Fruit fly (Drosophila melanogaster) whole organism, embryonic: ENCODE data around the gene Dbp21E2.
A peak's percentile ranks its signal among the peaks of the same experiment; 100 is the strongest.

Experiments
- Antp ChIP-seq: fragments of 200-800 bp; sonication (Bioruptor generic); optimal IDR thresholded peaks from 3 replicates; lab custom pipeline; 2016; ENCODE audit warnings: missing biosample characterization, missing genetic modification characterization
- B-H2 ChIP-seq: fragments of 200-800 bp; sonication (Bioruptor generic); optimal IDR thresholded peaks from 2 replicates; lab custom pipeline; 2018; ENCODE audit warnings: missing biosample characterization, mild to moderate bottlenecking, missing genetic modification characterization
- Bgb ChIP-seq: fragments of 200-800 bp; sonication (Bioruptor generic); IDR thresholded peaks from 2 replicates; pipeline ENCODE4 v1.3.6; 2022; ENCODE audit warnings: missing biosample characterization, missing genetic modification characterization; ENCODE audit not compliant: partially characterized antibody
- Blimp-1 ChIP-seq: fragments of 200-800 bp; sonication (Bioruptor generic); optimal IDR thresholded peaks from 3 replicates; lab custom pipeline; 2018; ENCODE audit warnings: missing biosample characterization, missing genetic modification characterization, mild to moderate bottlenecking, moderate library complexity, missing genetic modification reagents
- BtbVII ChIP-seq: fragments of 200-800 bp; sonication (Bioruptor generic); optimal IDR thresholded peaks from 3 replicates; lab custom pipeline; 2017; ENCODE audit warnings: missing biosample characterization, mild to moderate bottlenecking, missing genetic modification characterization
- Bteb2 ChIP-seq: fragments of 200-800 bp; sonication (Bioruptor generic); optimal IDR thresholded peaks from 2 replicates; lab custom pipeline; 2016; ENCODE audit warnings: missing biosample characterization, missing genetic modification characterization
- CG10979 ChIP-seq: fragments of 200-800 bp; sonication (Bioruptor generic); optimal IDR thresholded peaks from 2 replicates; lab custom pipeline; 2018; ENCODE audit warnings: missing biosample characterization, mild to moderate bottlenecking, missing genetic modification characterization, moderate library complexity
- CG11093 ChIP-seq: fragments of 200-800 bp; sonication (Bioruptor generic); IDR thresholded peaks from 3 replicates; pipeline ENCODE4 v1.3.6; 2022; ENCODE audit warnings: missing biosample characterization, missing genetic modification characterization
- CG11560 ChIP-seq: fragments of 200-800 bp; sonication (Bioruptor generic); IDR thresholded peaks from 3 replicates; pipeline ENCODE4 v1.3.6; 2022; ENCODE audit warnings: missing biosample characterization, missing genetic modification characterization
- CG1233 ChIP-seq: fragments of 200-800 bp; sonication (Bioruptor generic); optimal IDR thresholded peaks from 4 replicates; lab custom pipeline; 2018; ENCODE audit warnings: missing biosample characterization, mild to moderate bottlenecking, missing genetic modification characterization
- CG14710 ChIP-seq: fragments of 200-800 bp; sonication (Bioruptor generic); optimal IDR thresholded peaks from 3 replicates; lab custom pipeline; 2019; ENCODE audit warnings: missing biosample characterization, mild to moderate bottlenecking, missing genetic modification characterization, moderate library complexity
- CG1529 ChIP-seq: fragments of 200-800 bp; sonication (Bioruptor generic); optimal IDR thresholded peaks from 3 replicates; lab custom pipeline; 2018; ENCODE audit warnings: missing biosample characterization, missing genetic modification characterization
- CG30403 ChIP-seq: fragments of 200-800 bp; sonication (Bioruptor generic); optimal IDR thresholded peaks from 3 replicates; lab custom pipeline; 2016; ENCODE audit warnings: missing biosample characterization, missing genetic modification characterization
- CG30431 ChIP-seq: fragments of 200-800 bp; sonication (Bioruptor generic); optimal IDR thresholded peaks from 2 replicates; lab custom pipeline; 2017; ENCODE audit warnings: missing biosample characterization, missing genetic modification characterization
- CG32772 ChIP-seq: fragments of 200-800 bp; sonication (Bioruptor generic); IDR thresholded peaks from 2 replicates; pipeline ENCODE4 v1.3.6; 2022; ENCODE audit warnings: missing biosample characterization, missing genetic modification characterization
- CG3281 ChIP-seq: fragments of 200-800 bp; sonication (Bioruptor generic); optimal IDR thresholded peaks from 3 replicates; lab custom pipeline; 2017; ENCODE audit warnings: missing biosample characterization, mild to moderate bottlenecking, missing genetic modification characterization
- CG3726 ChIP-seq: fragments of 200-800 bp; sonication (Bioruptor generic); IDR thresholded peaks from 3 replicates; pipeline ENCODE4, ENCODE4 v1.3.6; 2022; ENCODE audit warnings: missing biosample characterization, missing genetic modification characterization
- CG42726 ChIP-seq: fragments of 200-800 bp; sonication (Bioruptor generic); IDR thresholded peaks from 2 replicates; pipeline ENCODE4 v1.3.6; 2022; ENCODE audit warnings: missing biosample characterization, missing genetic modification characterization; ENCODE audit not compliant: partially characterized antibody
- CG4328 ChIP-seq: fragments of 200-800 bp; sonication (Bioruptor generic); optimal IDR thresholded peaks from 3 replicates; lab custom pipeline; 2017; ENCODE audit warnings: missing biosample characterization, missing genetic modification reagents, missing genetic modification characterization
- CG43689 ChIP-seq: fragments of 200-800 bp; sonication (Bioruptor generic); IDR thresholded peaks from 2 replicates; pipeline ENCODE4 v1.3.6; 2022; ENCODE audit warnings: missing biosample characterization, missing genetic modification characterization
- CG6791 ChIP-seq: fragments of 200-800 bp; sonication (Bioruptor generic); IDR thresholded peaks from 3 replicates; pipeline ENCODE4 v1.3.6; 2022; ENCODE audit warnings: missing biosample characterization, missing genetic modification characterization; ENCODE audit not compliant: partially characterized antibody
- CG8290 ChIP-seq, 3 experiments: fragments of 200-800 bp; sonication (Bioruptor generic); optimal IDR thresholded peaks; 2 replicates each; lab custom pipeline; 2016 to 2019; ENCODE audit warnings: missing biosample characterization in 3 of 3, missing genetic modification characterization in 3 of 3, mild to moderate bottlenecking in 2 of 3, moderate library complexity in 1 of 3
- CG9437 ChIP-seq: fragments of 200-800 bp; sonication (Bioruptor generic); optimal IDR thresholded peaks from 2 replicates; lab custom pipeline; 2018; ENCODE audit warnings: missing biosample characterization, mild to moderate bottlenecking, missing genetic modification characterization
- CG9817 ChIP-seq: fragments of 200-800 bp; sonication (Bioruptor generic); optimal IDR thresholded peaks from 2 replicates; lab custom pipeline; 2018; ENCODE audit warnings: missing biosample characterization, mild to moderate bottlenecking, missing genetic modification characterization, moderate library complexity
- CkIIα-i1 ChIP-seq: fragments of 200-800 bp; sonication (Bioruptor generic); IDR thresholded peaks from 2 replicates; pipeline ENCODE4 v1.3.6; 2022; ENCODE audit warnings: missing biosample characterization, missing genetic modification characterization
- Fer2 ChIP-seq: fragments of 200-800 bp; sonication (Bioruptor generic); optimal IDR thresholded peaks from 2 replicates; lab custom pipeline; 2018; ENCODE audit warnings: missing biosample characterization, mild to moderate bottlenecking, missing genetic modification characterization, moderate library complexity
- Hr51 ChIP-seq, 2 experiments: fragments of 200-800 bp; sonication (Bioruptor generic); optimal IDR thresholded peaks; 2 replicates in 1 of 2; 3 replicates in 1 of 2; lab custom pipeline; 2016 to 2018; ENCODE audit warnings: missing biosample characterization in 2 of 2, missing genetic modification characterization in 2 of 2, mild to moderate bottlenecking in 1 of 2, moderate library complexity in 1 of 2
- Jarid2 ChIP-seq: fragments of 200-800 bp; sonication (Bioruptor generic); optimal IDR thresholded peaks from 3 replicates; lab custom pipeline; 2017; ENCODE audit warnings: mild to moderate bottlenecking, missing biosample characterization, missing genetic modification reagents, missing genetic modification characterization
- Sry-β ChIP-seq: fragments of 200-800 bp; sonication (Bioruptor generic); optimal IDR thresholded peaks from 2 replicates; lab custom pipeline; 2018; ENCODE audit warnings: missing biosample characterization, mild to moderate bottlenecking, missing genetic modification characterization, moderate library complexity
- ci ChIP-seq: fragments of 200-800 bp; sonication (Bioruptor generic); IDR thresholded peaks from 3 replicates; pipeline ENCODE4 v1.3.6; 2022; ENCODE audit warnings: missing biosample characterization, missing genetic modification characterization
- crp ChIP-seq, 2 experiments: fragments of 200-800 bp; sonication (Bioruptor generic); optimal IDR thresholded peaks; 2 replicates in 1 of 2; 3 replicates in 1 of 2; lab custom pipeline; 2017; ENCODE audit warnings: missing biosample characterization in 2 of 2, missing genetic modification characterization in 2 of 2, mild to moderate bottlenecking in 1 of 2, moderate library complexity in 1 of 2
- exex ChIP-seq: fragments of 200-800 bp; sonication (Bioruptor generic); optimal IDR thresholded peaks from 4 replicates; lab custom pipeline; 2018; ENCODE audit warnings: missing biosample characterization, mild to moderate bottlenecking, missing genetic modification characterization, moderate library complexity
- fd64A ChIP-seq: fragments of 200-800 bp; sonication (Bioruptor generic); optimal IDR thresholded peaks from 3 replicates; lab custom pipeline; 2018; ENCODE audit warnings: missing biosample characterization, mild to moderate bottlenecking, missing genetic modification characterization
- fd96Cb ChIP-seq: fragments of 200-800 bp; sonication (Bioruptor generic); optimal IDR thresholded peaks from 2 replicates; lab custom pipeline; 2018; ENCODE audit warnings: missing biosample characterization, mild to moderate bottlenecking, missing genetic modification characterization, moderate library complexity
- fru ChIP-seq: fragments of >200 bp; optimal IDR thresholded peaks from 2 replicates; lab custom pipeline; 2017
- ind ChIP-seq: fragments of 200-800 bp; sonication (Bioruptor generic); optimal IDR thresholded peaks from 3 replicates; lab custom pipeline; 2016; ENCODE audit warnings: missing biosample characterization, missing genetic modification characterization
- mld ChIP-seq: fragments of 200-800 bp; sonication (Bioruptor generic); IDR thresholded peaks from 3 replicates; pipeline ENCODE4 v1.3.6; 2022; ENCODE audit warnings: missing biosample characterization, missing genetic modification characterization; ENCODE audit not compliant: partially characterized antibody
- nmo ChIP-seq: fragments of 200-800 bp; sonication (Bioruptor generic); optimal IDR thresholded peaks from 2 replicates; lab custom pipeline; 2018; ENCODE audit warnings: missing biosample characterization, mild to moderate bottlenecking, missing genetic modification characterization, moderate library complexity
- peb ChIP-seq: fragments of 200-800 bp; sonication (Bioruptor generic); IDR thresholded peaks from 2 replicates; pipeline ENCODE4 v1.3.6; 2022; ENCODE audit warnings: missing biosample characterization, missing genetic modification characterization
- pros ChIP-seq: fragments of 200-800 bp; sonication (Bioruptor generic); optimal IDR thresholded peaks from 3 replicates; lab custom pipeline; 2019; ENCODE audit warnings: missing biosample characterization, mild to moderate bottlenecking, missing genetic modification characterization, moderate library complexity
- sd ChIP-seq: fragments of 200-800 bp; sonication (Bioruptor generic); optimal IDR thresholded peaks from 3 replicates; lab custom pipeline; 2018; ENCODE audit warnings: missing biosample characterization, mild to moderate bottlenecking, missing genetic modification characterization, moderate library complexity
- sens ChIP-seq: fragments of 200-800 bp; sonication (Bioruptor generic); peaks from one replicate; lab custom pipeline; 2016; ENCODE audit warnings: missing biosample characterization, missing genetic modification characterization
- seq ChIP-seq: fragments of 200-800 bp; sonication (Bioruptor generic); IDR thresholded peaks from 2 replicates; pipeline ENCODE4 v1.3.6; 2022; ENCODE audit warnings: missing biosample characterization, missing genetic modification characterization
- toy ChIP-seq: fragments of 200-800 bp; sonication (Bioruptor generic); IDR thresholded peaks from 2 replicates; pipeline ENCODE4 v1.3.6; 2022; ENCODE audit warnings: missing biosample characterization, missing genetic modification characterization
- tx ChIP-seq: fragments of 200-800 bp; sonication (Bioruptor generic); optimal IDR thresholded peaks from 2 replicates; lab custom pipeline; 2016; ENCODE audit warnings: missing biosample characterization, missing genetic modification characterization
- unc-4 ChIP-seq: fragments of 200-800 bp; sonication (Bioruptor generic); IDR thresholded peaks from 2 replicates; pipeline ENCODE4 v1.3.6; 2022; ENCODE audit warnings: missing biosample characterization, missing genetic modification characterization; ENCODE audit not compliant: partially characterized antibody
- vfl ChIP-seq: fragments of 200-800 bp; sonication (Bioruptor generic); optimal IDR thresholded peaks from 2 replicates; lab custom pipeline; 2016; ENCODE audit warnings: missing biosample characterization, missing genetic modification characterization
- z ChIP-seq: fragments of 200-800 bp; sonication (Bioruptor generic); IDR thresholded peaks from 3 replicates; pipeline ENCODE4 v1.3.6; 2022; ENCODE audit warnings: missing biosample characterization, missing genetic modification characterization

Gene Dbp21E2

DNA sequence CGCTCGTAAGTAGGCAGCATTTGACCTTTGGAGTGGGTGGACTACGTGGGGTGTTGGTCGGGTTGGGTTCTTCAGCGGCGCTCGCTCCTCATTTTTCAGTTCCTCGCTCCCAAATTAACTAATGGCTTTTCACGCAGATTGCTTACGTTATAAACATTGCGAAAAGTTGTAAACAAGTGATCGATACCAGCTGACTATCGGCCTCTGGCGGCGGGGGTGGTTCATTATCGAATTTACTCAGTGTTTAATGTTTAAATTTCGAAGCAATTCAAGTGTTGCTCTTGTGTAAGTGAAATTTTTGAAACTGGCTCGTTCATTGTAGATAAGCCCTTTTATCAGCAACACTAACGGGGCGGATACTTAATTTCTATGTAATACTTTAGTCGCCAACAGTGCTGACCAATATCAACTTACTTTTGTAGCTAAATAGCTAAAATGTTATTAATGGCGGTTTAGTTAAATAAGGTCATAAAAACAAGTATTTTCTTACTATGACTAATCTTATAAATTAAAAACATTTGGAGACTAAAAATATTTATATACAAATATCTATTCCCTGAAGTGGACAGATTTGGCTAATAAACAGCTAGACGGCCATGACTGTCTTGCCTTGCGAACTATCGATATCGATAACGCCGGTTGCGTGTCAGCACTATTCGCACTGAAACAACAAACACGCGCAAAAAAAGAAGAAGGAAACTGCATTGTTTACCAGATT is 8.1 kb downstream of the Dbp21E2 start, which contains the start of the genes PGAP2 and Clp (continued):
- TF ChIP-seq CG9817 (tag; lab: Kevin White, UChicago) (peak; percentile 83), vfl (GFP tag; lab: Kevin White, UChicago) (peak; percentile 17), CG8290 (GFP tag; optimal IDR thresholded peaks at IDR 0.05; lab: Kevin White, UChicago) (peak; percentile 81), CG8290 (tag; optimal IDR thresholded peaks at IDR 0.05; lab: Kevin White, UChicago) (no peak), Jarid2 (GFP tag; lab: Kevin White, UChicago) (no peak), sens (GFP tag; lab: Kevin White, UChicago) (peak; percentile 87), CG43689 (GFP tag; lab: Robert Waterston, UW) (no peak), ind (GFP tag; lab: Kevin White, UChicago) (peak; percentile 79), CG3281 (GFP tag; lab: Kevin White, UChicago) (peak; percentile 56), CG11560 (no peak), CG1233 (GFP tag; lab: Kevin White, UChicago) (peak; percentile 74), CG9437 (GFP tag; lab: Kevin White, UChicago) (peak; percentile 98), CG42726 (GFP tag; lab: Robert Waterston, UW) (no peak), fru (no peak), CG10979 (peak; percentile 85), fd64A (GFP tag; lab: Kevin White, UChicago) (no peak), CG11093 (GFP tag; lab: Robert Waterston, UW) (peak; percentile 58; the same call in 2 of the 3 replicates), Hr51 (GFP tag; optimal IDR thresholded peaks at IDR 0.05; lab: Kevin White, UChicago) (peak in 1 of 2 experiments; percentile 11), Blimp-1 (GFP tag; lab: Kevin White, UChicago) (peak; percentile 65), mld (GFP tag; lab: Robert Waterston, UW) (no peak), CG4328 (GFP tag; lab: Kevin White, UChicago) (peak; percentile 48), BtbVII (GFP tag; lab: Kevin White, UChicago) (no peak), fd96Cb (tag; lab: Kevin White, UChicago) (peak; percentile 62), Fer2 (tag; lab: Kevin White, UChicago) (peak; percentile 26), nmo (peak; percentile 87), pros (GFP tag; lab: Kevin White, UChicago) (no peak), crp (GFP tag; optimal IDR thresholded peaks at IDR 0.05; lab: Kevin White, UChicago) (peak in 1 of 2 experiments; percentile 51), CG3726 (0 out of 3 replicates have a peak, but pooled peaks have one; percentile 16), Antp (GFP tag; lab: Kevin White, UChicago) (peak; percentile 31), tx (no peak), CkIIα-i1 (no peak), CG30431 (GFP tag; lab: Kevin White, UChicago) (peak; percentile 19), Bgb (no peak), z (no peak), CG32772 (GFP tag; lab: Robert Waterston, UW) (peak; percentile 76), exex (tag; lab: Kevin White, UChicago) (peak; percentile 53), Bteb2 (GFP tag; lab: Kevin White, UChicago) (peak; percentile 46), CG14710 (peak; percentile 84), unc-4 (GFP tag; lab: Robert Waterston, UW) (peak; percentile 57; the same call in 1 of the 2 replicates), sd (tag; lab: Kevin White, UChicago) (no peak), B-H2 (GFP tag; lab: Kevin White, UChicago) (peak; percentile 23), ci (GFP tag; lab: Robert Waterston, UW) (peak; percentile 69; the same call in 2 of the 3 replicates), CG6791 (GFP tag; lab: Robert Waterston, UW) (no peak), seq (peak; percentile 38; the same call in 1 of the 2 replicates), Sry-β (GFP tag; lab: Kevin White, UChicago) (peak; percentile 99), peb (GFP tag; lab: Robert Waterston, UW) (peak; percentile 57; the same call in 1 of the 2 replicates), CG1529 (peak; percentile 26), CG30403 (peak; percentile 86), toy (GFP tag; lab: Robert Waterston, UW) (peak; percentile 7; the same call in 1 of the 2 replicates)
